Worm (Caenorhabditis elegans) whole organism, L4/young adult: Measurements from ENCODE around the gene Y34B4A.4.
A peak's percentile ranks its signal among the peaks of the same experiment; 100 is the strongest.

ENCODE experiments used
- W03F9.2 ChIP-seq: fragments of 150-350 bp; optimal IDR thresholded peaks from 2 replicates; lab custom pipeline; 2014; ENCODE audit warnings: missing biosample characterization, missing genetic modification characterization
- dao-5 ChIP-seq: sonication (generic microtip); optimal IDR thresholded peaks from 2 replicates; lab custom pipeline; 2016; ENCODE audit warnings: missing genotype, missing genetic modification characterization, moderate library complexity, missing compliant biosample characterization
- him-1 ChIP-seq: sonication (generic microtip); optimal IDR thresholded peaks from 2 replicates; lab custom pipeline; 2016; ENCODE audit warnings: missing genotype, missing genetic modification reagents, missing genetic modification characterization, missing compliant biosample characterization

The Y34B4A.4 gene

DNA sequence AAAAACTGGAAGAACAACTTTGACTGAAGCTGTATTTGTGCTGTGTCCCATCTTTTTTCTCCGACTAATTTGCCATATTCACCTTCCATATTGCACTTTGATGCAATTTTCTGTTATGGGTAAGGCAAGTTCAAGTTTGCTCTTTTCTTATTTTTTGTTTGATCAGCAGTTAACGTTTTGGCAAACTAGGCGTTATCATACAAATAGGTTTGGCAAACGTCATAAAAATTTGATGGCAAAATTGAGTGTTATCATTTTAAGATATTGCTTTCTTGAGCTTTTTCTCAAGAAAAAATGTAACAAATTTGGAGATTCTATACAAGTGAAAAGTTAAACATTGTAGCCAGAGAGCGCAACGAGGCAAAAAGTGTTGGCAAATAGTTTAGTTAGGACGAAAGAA, 2.1 kb upstream of the Y34B4A.4 start:
- TF ChIP-seq him-1 (tag; lab: Kevin White, UChicago) (no peak), W03F9.2 (no peak), dao-5 (tag; lab: Kevin White, UChicago) (no peak)

DNA sequence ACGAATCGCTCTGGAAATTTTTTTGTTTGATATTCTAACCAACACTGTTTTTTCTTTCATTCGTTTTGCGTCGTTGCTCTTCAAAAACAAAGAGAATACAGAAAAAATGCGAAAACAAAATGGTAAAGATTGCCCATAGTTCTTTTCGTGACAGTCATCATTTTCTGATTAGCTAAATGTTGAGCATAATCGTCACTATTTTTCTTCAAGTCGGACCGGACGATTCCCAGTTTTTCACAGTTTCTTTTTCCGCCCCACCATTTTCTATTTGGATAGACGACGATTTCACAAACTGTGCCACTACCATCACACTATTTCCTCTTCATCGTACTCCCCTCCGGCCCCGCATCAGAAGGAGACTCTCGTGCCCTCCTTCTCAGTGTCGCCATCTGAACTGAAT, 541 bp upstream of the Y34B4A.4 start:
- no peak for TF ChIP-seq him-1 (tag; lab: Kevin White, UChicago)
- no peak for TF ChIP-seq dao-5 (tag; lab: Kevin White, UChicago)
- TF ChIP-seq W03F9.2: no peak

DNA sequence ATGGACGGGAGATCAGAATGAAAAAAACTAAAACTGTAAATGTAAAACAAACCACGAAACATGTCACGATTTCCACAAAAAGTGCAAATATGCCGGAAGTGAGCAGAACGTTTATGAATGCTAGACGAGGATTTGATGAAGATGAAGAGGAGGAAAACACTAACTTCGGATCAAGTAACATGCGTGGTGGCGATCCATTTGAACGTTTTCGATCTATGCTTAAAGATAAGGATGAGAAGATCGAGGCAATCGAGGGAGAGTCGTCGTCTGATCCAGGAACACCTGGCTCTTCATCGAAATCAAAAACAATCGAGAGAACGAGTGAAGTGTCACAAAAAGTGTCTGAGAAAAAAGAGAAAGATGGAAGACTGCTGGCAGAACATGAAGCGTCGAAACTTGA, 1.2 kb downstream of the Y34B4A.4 start:
- no peak for TF ChIP-seq W03F9.2
- no peak for TF ChIP-seq him-1 (tag; lab: Kevin White, UChicago)
- TF ChIP-seq dao-5 (tag; lab: Kevin White, UChicago): no peak

DNA sequence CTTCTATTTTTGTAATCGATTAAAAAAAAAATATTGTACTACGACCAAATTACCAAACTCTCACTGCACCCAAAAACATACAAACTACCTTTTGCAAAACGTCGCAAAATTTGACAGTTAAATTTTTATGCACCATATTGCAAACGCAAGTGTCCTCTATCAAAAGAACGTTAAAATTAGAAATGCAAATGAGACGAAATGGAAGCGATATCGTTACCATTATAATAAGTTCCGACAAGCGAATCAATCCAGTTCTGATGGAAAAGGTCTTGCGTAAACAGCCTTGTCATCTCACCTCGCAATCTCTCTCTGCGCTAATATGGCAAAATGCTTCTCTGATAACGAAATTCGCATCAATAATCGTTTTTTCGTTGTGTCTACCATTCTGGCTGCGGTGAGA, 3.9 kb downstream of the Y34B4A.4 start:
- no peak for TF ChIP-seq dao-5 (tag; lab: Kevin White, UChicago)
- TF ChIP-seq him-1 (tag; lab: Kevin White, UChicago): no peak
- TF ChIP-seq W03F9.2: no peak

DNA sequence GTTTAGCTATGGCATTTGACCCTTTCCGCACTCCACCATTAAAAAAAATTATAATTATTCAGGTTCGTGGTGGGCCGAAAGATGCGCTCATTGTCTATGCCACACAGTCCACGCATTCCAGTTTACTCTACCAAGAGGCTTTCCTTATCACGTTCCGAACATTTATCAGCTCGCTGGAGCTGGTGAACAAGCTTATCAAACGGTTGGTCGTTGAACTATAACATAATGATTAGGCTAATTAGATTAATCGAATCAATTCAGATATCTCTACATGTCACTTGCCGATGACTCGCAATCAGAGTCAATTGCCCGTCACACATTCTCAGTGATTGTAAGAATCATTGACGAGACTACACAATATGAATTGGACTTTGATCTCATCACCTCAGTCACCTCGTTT, 5.2 kb downstream of the Y34B4A.4 start:
- no peak for TF ChIP-seq him-1 (tag; lab: Kevin White, UChicago)
- no peak for TF ChIP-seq dao-5 (tag; lab: Kevin White, UChicago)
- no peak for TF ChIP-seq W03F9.2

DNA sequence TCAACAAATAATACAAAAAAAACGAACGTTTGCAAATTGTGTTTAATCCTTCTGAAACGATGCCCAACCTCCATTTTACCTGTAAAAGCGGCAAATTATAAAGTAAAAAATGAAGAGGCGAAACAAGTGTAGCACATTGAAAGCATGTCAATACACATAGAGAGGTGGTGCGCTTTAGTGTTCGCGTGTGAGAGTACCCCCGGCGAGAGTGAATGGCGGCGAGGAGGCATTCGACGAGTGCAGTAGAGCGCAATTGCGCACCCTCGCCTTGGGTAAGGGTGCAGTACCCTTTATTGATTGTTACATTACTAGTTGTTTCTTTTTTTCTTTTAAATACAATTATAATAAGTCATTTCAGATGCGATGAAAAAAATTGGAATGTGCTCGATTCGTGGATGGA, 11.1 kb downstream of the Y34B4A.4 start, which contains the start of gene hst-6:
Gene hst-6 (plus strand): TSS at position 353 of the 400 bp plus-strand sequence.
- TF ChIP-seq him-1 (tag; lab: Kevin White, UChicago): no peak
- no peak for TF ChIP-seq dao-5 (tag; lab: Kevin White, UChicago)
- no peak for TF ChIP-seq W03F9.2

DNA sequence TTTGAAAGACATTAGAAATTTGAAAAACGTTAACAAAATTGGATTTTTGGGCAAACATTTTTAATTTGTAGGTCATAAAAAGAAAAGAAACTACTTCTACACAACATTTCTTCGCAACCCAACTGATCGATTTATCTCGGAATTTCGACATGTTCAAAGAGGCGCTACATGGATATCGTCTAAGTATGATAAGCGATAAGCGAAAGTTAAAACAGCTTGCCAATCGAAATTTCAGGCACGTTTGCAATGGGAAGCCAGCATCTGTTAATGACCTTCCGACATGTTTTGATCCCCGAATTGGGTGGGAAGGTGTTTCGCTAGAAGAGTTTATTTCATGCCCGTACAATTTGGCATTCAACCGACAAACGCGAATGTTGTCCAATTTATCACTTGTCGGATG, 12.6 kb downstream of the Y34B4A.4 start:
- TF ChIP-seq him-1 (tag; lab: Kevin White, UChicago): no peak
- no peak for TF ChIP-seq W03F9.2
- TF ChIP-seq dao-5 (tag; lab: Kevin White, UChicago): no peak

DNA sequence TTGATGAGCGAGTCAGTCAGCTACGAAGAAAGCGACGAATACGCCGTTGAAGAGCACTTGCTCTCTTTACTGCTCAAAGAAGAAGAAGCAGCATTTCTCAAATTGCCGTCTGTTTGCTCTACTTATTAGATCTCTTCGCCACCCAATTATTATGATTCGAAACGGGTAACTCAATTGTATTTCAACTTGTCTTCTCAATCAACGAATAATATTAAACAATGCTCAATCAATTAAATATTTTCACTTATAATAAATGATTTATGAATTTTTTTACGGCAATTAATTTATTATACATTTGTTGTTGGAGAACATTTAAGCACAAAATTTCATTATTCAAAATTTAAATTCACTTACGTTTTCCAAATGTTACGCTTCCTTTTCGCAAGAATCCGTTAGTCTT, 14.1 kb downstream of the Y34B4A.4 start:
- TF ChIP-seq dao-5 (tag; lab: Kevin White, UChicago) (no peak), him-1 (tag; lab: Kevin White, UChicago) (no peak), W03F9.2 (no peak)

DNA sequence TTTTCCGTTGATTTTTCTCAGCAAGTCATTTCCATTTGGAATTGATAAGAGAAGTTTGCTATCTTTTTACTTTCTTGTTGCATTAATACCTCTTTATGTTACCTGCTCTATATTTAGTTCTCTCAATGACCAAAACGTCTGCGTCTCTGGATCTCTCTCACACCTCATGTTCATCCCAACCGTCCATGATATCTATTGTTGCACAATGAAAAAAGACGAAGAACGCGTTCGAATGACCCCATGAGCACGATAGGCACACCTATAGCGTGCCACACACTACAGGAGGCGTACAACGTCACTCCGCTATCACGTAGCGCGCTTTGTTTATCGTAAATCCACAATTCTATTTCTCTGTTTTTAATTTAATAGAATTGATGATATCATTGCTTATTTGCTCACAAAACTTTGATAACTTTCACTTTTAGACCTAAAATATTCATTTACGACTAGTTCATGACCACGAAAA, 15.1 kb downstream of the Y34B4A.4 start, which contains the start of gene Y34B4A.2:
Gene Y34B4A.2 (plus strand): TSS at position 328 of the 466 bp plus-strand sequence.
- TF ChIP-seq W03F9.2 (no peak), him-1 (tag; lab: Kevin White, UChicago) (no peak), dao-5 (tag; lab: Kevin White, UChicago) (no peak)

DNA sequence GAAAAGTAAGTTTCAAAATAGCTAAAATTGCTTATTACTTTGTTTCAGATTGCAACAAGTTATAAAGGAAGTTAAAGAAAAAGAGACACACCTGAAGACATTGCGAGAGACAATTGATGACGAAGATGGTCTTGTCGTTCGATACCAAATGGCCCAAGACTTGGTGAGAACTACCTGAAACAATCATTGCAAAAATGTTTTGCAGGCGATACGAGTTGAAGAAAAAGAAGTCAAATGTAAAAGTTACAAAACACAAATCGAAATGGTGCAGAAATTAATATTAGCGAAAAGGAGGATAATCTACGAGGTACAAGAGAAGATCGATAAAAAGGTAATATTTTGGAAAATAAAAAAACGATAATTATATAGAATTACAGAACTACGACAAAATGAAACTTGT, 15.5 kb downstream of the Y34B4A.4 start, which contains the start of gene rga-8:
Gene rga-8 (minus strand): TSS at position 101 of the 400 bp plus-strand sequence.
- TF ChIP-seq W03F9.2 (no peak), him-1 (tag; lab: Kevin White, UChicago) (no peak), dao-5 (tag; lab: Kevin White, UChicago) (no peak)

DNA sequence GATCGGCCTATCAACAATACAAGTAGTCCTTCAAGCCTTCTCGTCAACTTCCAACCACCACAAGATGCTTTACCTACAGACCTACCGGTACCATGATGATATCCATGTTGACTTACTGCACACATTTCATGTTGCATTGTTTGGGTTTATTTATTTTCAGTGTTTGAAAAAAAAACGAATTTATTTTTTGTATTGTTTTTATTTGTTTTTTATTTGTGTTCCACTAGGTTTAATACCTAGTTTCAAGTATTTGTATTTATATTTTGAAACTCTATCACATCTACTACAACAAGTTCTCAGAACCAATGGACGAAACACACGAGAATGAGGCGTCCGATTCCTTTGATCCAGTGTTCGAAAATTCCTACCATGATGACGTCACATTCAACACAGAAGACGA, 19.4 kb downstream of the Y34B4A.4 start, which contains the start of gene vps-41:
Gene vps-41 (plus strand): TSS at position 301 of the 400 bp plus-strand sequence.
- TF ChIP-seq W03F9.2 (no peak), dao-5 (tag; lab: Kevin White, UChicago) (no peak), him-1 (tag; lab: Kevin White, UChicago) (no peak)

DNA sequence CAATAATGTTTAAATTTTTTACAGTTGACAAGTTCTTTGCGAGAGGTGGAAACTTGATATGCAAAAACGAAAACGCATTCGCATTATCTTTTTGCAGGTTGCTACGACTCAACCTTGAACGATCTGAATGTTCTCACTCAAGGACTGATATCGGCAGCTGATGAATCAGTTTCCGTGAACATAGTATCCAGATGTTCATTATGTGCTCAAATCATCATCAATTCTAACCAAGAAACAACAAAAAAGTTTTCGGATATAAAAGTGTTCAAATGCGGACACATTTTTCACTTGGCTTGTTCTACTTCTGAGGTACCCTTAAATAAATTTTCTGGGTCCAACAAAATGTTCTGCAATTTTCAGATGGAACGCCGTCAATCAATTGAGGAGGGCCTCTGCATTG, 25.0 kb downstream of the Y34B4A.4 start:
- TF ChIP-seq him-1 (tag; lab: Kevin White, UChicago) (no peak), dao-5 (tag; lab: Kevin White, UChicago) (no peak)

DNA sequence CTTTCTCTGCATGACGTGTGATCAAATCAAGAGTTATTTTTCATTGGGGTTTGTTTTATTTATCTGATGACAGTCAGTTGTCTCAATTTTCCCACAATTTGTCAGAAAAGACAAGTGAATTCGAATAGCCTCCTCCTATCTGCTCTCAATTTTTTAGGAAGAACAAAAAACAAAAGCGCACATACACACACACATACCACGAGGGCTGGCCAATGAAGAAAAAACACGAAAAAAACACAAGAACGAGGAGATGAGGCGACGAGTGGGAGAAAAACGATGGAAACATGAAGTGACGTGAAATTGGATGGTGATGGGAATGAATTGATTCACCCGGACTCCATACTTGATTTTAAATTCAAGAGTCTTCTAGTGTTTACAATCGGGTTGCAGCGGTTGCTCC, 29.7 kb downstream of the Y34B4A.4 start:
- TF ChIP-seq W03F9.2 (no peak), him-1 (tag; lab: Kevin White, UChicago) (no peak), dao-5 (tag; lab: Kevin White, UChicago) (no peak)

DNA sequence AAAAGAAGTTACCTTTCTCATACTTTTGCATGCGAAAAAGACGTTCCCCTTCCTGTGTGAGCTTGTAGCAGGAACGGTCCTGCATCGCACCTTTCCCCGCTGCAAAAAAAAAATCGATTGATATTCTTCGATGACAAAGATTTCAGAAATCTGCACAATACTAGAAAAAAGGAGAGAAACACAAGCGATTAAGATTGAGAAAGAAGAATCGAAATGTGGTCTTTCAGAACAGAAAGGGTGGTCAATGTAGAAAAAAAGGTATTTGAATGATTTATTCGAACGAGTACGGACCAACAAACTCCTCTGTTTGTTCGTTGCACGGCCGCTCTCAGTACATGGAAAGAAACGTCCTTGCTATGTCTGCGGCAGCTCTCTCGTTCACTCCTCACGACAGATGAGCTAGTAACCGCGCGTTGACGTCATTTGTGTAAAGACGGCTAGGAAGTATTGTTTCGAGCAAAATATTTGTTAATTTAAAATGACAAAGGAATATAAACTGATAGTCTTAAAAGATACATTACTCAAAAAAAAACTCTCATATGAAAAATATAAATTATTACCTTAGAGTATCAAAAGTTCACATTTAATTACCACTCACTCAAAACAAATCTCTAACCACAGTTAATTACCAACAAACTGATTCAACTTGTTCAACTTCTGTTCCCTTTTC, 34.0 kb downstream of the Y34B4A.4 start, which contains the start of gene ift-81:
Gene ift-81 (plus strand): TSS at position 620 of the 670 bp plus-strand sequence.
- TF ChIP-seq dao-5 (tag; lab: Kevin White, UChicago) (no peak), him-1 (tag; lab: Kevin White, UChicago) (peak; percentile 26), W03F9.2 (no peak)
